Worm (Caenorhabditis elegans) whole organism, L1 larva: Measurements from ENCODE around the gene sam-10.

Experiments used
- C34B4.2 ChIP-seq: sonication (generic microtip); optimal IDR thresholded peaks from 2 replicates; lab custom pipeline; 2017; ENCODE audit warnings: mild to moderate bottlenecking, missing genetic modification characterization, missing compliant biosample characterization
- F16B12.6 ChIP-seq: fragments of 150-350 bp; optimal IDR thresholded peaks from 2 replicates; lab custom pipeline; 2014; ENCODE audit warnings: missing biosample characterization, missing genetic modification characterization
- ama-1 ChIP-seq: fragments of 150-350 bp; optimal IDR thresholded peaks from 2 replicates; lab custom pipeline; 2014
- blmp-1 ChIP-seq: fragments of 150-350 bp; optimal IDR thresholded peaks from 2 replicates; lab custom pipeline; 2014; ENCODE audit warnings: missing biosample characterization, missing genetic modification characterization
- ceh-82 ChIP-seq, 3 experiments: fragments of 150-350 bp in 1 of 3; sonication (generic microtip) in 2 of 3; optimal IDR thresholded peaks; 2 replicates each; lab custom pipeline; 2014 to 2017; ENCODE audit warnings: missing biosample characterization in 3 of 3, missing genetic modification characterization in 3 of 3
- ces-1 ChIP-seq: fragments of 150-350 bp; optimal IDR thresholded peaks from 2 replicates; lab custom pipeline; 2014; ENCODE audit warnings: missing biosample characterization, missing genetic modification reagents, missing genetic modification characterization
- dpl-1 ChIP-seq, 3 experiments: fragments of 150-350 bp in 2 of 3; sonication (generic microtip) in 1 of 3; optimal IDR thresholded peaks; 2 replicates each; lab custom pipeline; 2014 to 2017; ENCODE audit warnings: missing biosample characterization in 3 of 3, missing genetic modification characterization in 3 of 3, missing genetic modification reagents in 3 of 3
- dsc-1 ChIP-seq: sonication (generic microtip); optimal IDR thresholded peaks from 2 replicates; lab custom pipeline; 2016; ENCODE audit warnings: mild to moderate bottlenecking, missing genetic modification characterization, missing compliant biosample characterization
- efl-3 ChIP-seq: fragments of 200-800 bp; sonication (Bioruptor generic); optimal IDR thresholded peaks from 2 replicates; lab custom pipeline; 2018; ENCODE audit warnings: mild to moderate bottlenecking, missing genetic modification characterization, missing compliant biosample characterization
- egl-13 ChIP-seq: sonication (generic microtip); optimal IDR thresholded peaks from 2 replicates; lab custom pipeline; 2016; ENCODE audit warnings: missing genotype, missing genetic modification reagents, missing genetic modification characterization, missing compliant biosample characterization
- elt-2 ChIP-seq: sonication (generic microtip); optimal IDR thresholded peaks from 2 replicates; lab custom pipeline; 2016; ENCODE audit warnings: missing genetic modification characterization, mild to moderate bottlenecking, inconsistent platforms, missing compliant biosample characterization, missing genetic modification reagents
- elt-3 ChIP-seq, 6 experiments: fragments of 150-350 bp in 1 of 6; sonication (generic microtip); optimal IDR thresholded peaks; 2 replicates each; lab custom pipeline; 2017 to 2018; ENCODE audit warnings: missing biosample characterization in 6 of 6, missing genetic modification characterization in 6 of 6, inconsistent platforms in 1 of 6
- fkh-10 ChIP-seq: sonication (generic microtip); optimal IDR thresholded peaks from 2 replicates; lab custom pipeline; 2017; ENCODE audit warnings: missing biosample characterization, missing genetic modification reagents, missing genetic modification characterization
- fkh-8 ChIP-seq: sonication (generic microtip); optimal IDR thresholded peaks from 2 replicates; lab custom pipeline; 2016; ENCODE audit warnings: mild to moderate bottlenecking, missing genetic modification characterization, missing compliant biosample characterization
- fos-1 ChIP-seq: fragments of 150-350 bp; optimal IDR thresholded peaks from 2 replicates; lab custom pipeline; 2014; ENCODE audit warnings: missing biosample characterization, missing genetic modification characterization
- grh-1 ChIP-seq: fragments of 200-800 bp; sonication (Bioruptor generic); IDR thresholded peaks from 2 replicates; pipeline ENCODE4 v1.3.6; 2022; ENCODE audit warnings: missing genetic modification reagents, missing genetic modification characterization, missing compliant biosample characterization
- lin-35 ChIP-seq, 2 experiments: fragments of 150-350 bp; optimal IDR thresholded peaks; 2 replicates each; lab custom pipeline; 2014; ENCODE audit warnings: missing biosample characterization in 2 of 2, missing genetic modification characterization in 2 of 2, missing genetic modification reagents in 2 of 2
- lsy-2 ChIP-seq, 2 experiments: fragments of 150-350 bp; optimal IDR thresholded peaks; 2 replicates each; lab custom pipeline; 2014; ENCODE audit warnings: missing biosample characterization in 2 of 2, missing genetic modification characterization in 2 of 2
- mab-9 ChIP-seq: fragments of 200-800 bp; sonication (Bioruptor generic); IDR thresholded peaks from 2 replicates; pipeline ENCODE4 v1.3.6; 2022; ENCODE audit warnings: missing genetic modification reagents, missing genetic modification characterization, missing compliant biosample characterization
- mdl-1 ChIP-seq, 2 experiments: fragments of 150-350 bp; optimal IDR thresholded peaks; 2 replicates each; lab custom pipeline; 2014 to 2017; ENCODE audit warnings: missing biosample characterization in 2 of 2, missing genetic modification characterization in 2 of 2, inconsistent platforms in 1 of 2
- nhr-19 ChIP-seq: fragments of 200-800 bp; sonication (Bioruptor generic); conservative IDR thresholded peaks from 2 replicates; pipeline ENCODE4 v1.3.6; 2022; ENCODE audit warnings: missing genetic modification characterization, missing compliant biosample characterization
- nhr-20 ChIP-seq: sonication (generic microtip); optimal IDR thresholded peaks from 2 replicates; lab custom pipeline; 2016; ENCODE audit warnings: mild to moderate bottlenecking, missing genetic modification characterization, missing compliant biosample characterization
- nhr-237 ChIP-seq: fragments of 150-350 bp; optimal IDR thresholded peaks from 2 replicates; lab custom pipeline; 2014; ENCODE audit warnings: missing biosample characterization, missing genetic modification characterization
- nhr-47 ChIP-seq: sonication (generic microtip); optimal IDR thresholded peaks from 2 replicates; lab custom pipeline; 2016; ENCODE audit warnings: mild to moderate bottlenecking, missing genetic modification characterization, moderate library complexity, missing compliant biosample characterization
- nhr-71 ChIP-seq: sonication (generic microtip); optimal IDR thresholded peaks from 2 replicates; lab custom pipeline; 2016; ENCODE audit warnings: mild to moderate bottlenecking, missing genetic modification characterization, moderate library complexity, missing compliant biosample characterization
- nhr-77 ChIP-seq: fragments of 150-350 bp; optimal IDR thresholded peaks from 2 replicates; lab custom pipeline; 2014; ENCODE audit warnings: missing biosample characterization, missing genetic modification characterization
- nhr-85 ChIP-seq: sonication (generic microtip); peaks from one replicate; lab custom pipeline; 2016; ENCODE audit warnings: missing genetic modification characterization, inconsistent platforms, missing compliant biosample characterization
- nhr-90 ChIP-seq: sonication (generic microtip); optimal IDR thresholded peaks from 2 replicates; lab custom pipeline; 2016; ENCODE audit warnings: mild to moderate bottlenecking, missing genetic modification characterization, missing compliant biosample characterization; ENCODE audit not compliant: poor library complexity
- pag-3 ChIP-seq: sonication (generic microtip); optimal IDR thresholded peaks from 2 replicates; lab custom pipeline; 2017; ENCODE audit warnings: missing genetic modification characterization, mild to moderate bottlenecking, missing compliant biosample characterization, antibody characterized with exemption, borderline replicate concordance; ENCODE audit not compliant: insufficient read depth
- pqm-1 ChIP-seq: sonication (generic microtip); optimal IDR thresholded peaks from 3 replicates; lab custom pipeline; 2017; ENCODE audit warnings: missing biosample characterization, missing genetic modification characterization
- skn-1 ChIP-seq: fragments of 150-350 bp; optimal IDR thresholded peaks from 2 replicates; lab custom pipeline; 2014; ENCODE audit warnings: missing biosample characterization, missing genetic modification characterization
- snpc-4 ChIP-seq: fragments of 150-350 bp; optimal IDR thresholded peaks from 2 replicates; lab custom pipeline; 2014; ENCODE audit warnings: missing biosample characterization, missing genetic modification characterization
- snu-23 ChIP-seq: sonication (generic microtip); optimal IDR thresholded peaks from 2 replicates; lab custom pipeline; 2016; ENCODE audit warnings: missing genetic modification characterization, missing compliant biosample characterization
- sox-4 ChIP-seq: sonication (generic microtip); optimal IDR thresholded peaks from 2 replicates; lab custom pipeline; 2016; ENCODE audit warnings: missing genetic modification characterization, missing compliant biosample characterization
- tlp-1 ChIP-seq: fragments of 150-350 bp; optimal IDR thresholded peaks from 2 replicates; lab custom pipeline; 2014; ENCODE audit warnings: missing biosample characterization, missing genetic modification characterization
- unc-130 ChIP-seq: fragments of 150-350 bp; optimal IDR thresholded peaks from 2 replicates; lab custom pipeline; 2017; ENCODE audit warnings: missing biosample characterization, missing genetic modification characterization, inconsistent platforms
- unc-62 ChIP-seq: fragments of 150-350 bp; optimal IDR thresholded peaks from 2 replicates; lab custom pipeline; 2014; ENCODE audit warnings: missing biosample characterization, missing genetic modification reagents, missing genetic modification characterization
- vab-15 ChIP-seq: sonication (generic microtip); optimal IDR thresholded peaks from 2 replicates; lab custom pipeline; 2017; ENCODE audit warnings: missing genotype, mild to moderate bottlenecking, missing genetic modification characterization, missing compliant biosample characterization
- ztf-11 ChIP-seq, 2 experiments: sonication (generic microtip); optimal IDR thresholded peaks; 2 replicates each; lab custom pipeline; 2016 to 2017; ENCODE audit warnings: missing genetic modification characterization in 2 of 2, missing biosample characterization in 1 of 2, missing compliant biosample characterization in 1 of 2

The sam-10 gene

DNA sequence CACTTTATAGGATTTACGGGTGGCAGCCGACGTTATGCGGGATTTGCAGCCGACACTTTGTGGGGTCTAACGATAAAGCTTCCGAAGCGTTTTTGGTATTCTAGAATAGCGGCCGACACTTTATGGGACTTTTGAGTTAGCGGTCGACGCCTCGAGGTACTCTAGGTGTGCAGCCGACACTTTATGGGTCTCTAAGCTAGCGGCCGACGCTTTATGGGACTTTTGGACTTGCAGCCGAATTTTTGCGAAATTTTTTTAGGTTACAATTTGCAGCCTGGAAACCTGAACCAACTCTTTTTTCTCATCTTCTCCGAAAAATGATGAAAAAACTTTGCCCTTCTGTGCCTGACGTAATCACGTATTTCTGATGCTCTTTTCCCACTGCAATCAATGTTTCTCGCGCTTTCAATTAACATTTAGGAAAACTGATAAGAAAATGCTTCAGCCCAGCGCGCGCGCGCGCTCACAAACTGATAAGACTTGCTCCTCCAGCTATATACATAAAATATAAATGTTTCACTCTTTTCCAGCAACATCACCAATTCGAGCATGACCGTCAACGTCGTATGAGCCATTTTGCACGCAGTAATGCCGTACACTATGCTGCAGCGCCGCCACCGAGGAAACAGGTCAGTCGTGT is 31.0 kb downstream of the sam-10 start (continued):
- TF ChIP-seq pag-3 = no peak
- TF ChIP-seq F16B12.6 (tag; lab: Kevin White, UChicago) = no peak
- no peak for TF ChIP-seq nhr-90 (tag; lab: Kevin White, UChicago)
- TF ChIP-seq vab-15 (tag; lab: Kevin White, UChicago) = no peak
- TF ChIP-seq unc-62 (GFP tag; lab: Kevin White, UChicago) = no peak
- TF ChIP-seq skn-1 = no peak
- no peak for TF ChIP-seq ama-1
- TF ChIP-seq C34B4.2 (tag; lab: Kevin White, UChicago) = no peak
- no peak for TF ChIP-seq nhr-85
- TF ChIP-seq ceh-82 (tag; optimal IDR thresholded peaks at IDR 0.05; lab: Kevin White, UChicago) = no peak
- no peak for TF ChIP-seq fkh-10 (GFP tag; lab: Kevin White, UChicago)
- TF ChIP-seq sox-4 (tag; lab: Kevin White, UChicago) = no peak
- TF ChIP-seq snpc-4 (tag; lab: Kevin White, UChicago) = no peak
- peak; percentile 89 for TF ChIP-seq elt-2 (tag; lab: Kevin White, UChicago)

DNA sequence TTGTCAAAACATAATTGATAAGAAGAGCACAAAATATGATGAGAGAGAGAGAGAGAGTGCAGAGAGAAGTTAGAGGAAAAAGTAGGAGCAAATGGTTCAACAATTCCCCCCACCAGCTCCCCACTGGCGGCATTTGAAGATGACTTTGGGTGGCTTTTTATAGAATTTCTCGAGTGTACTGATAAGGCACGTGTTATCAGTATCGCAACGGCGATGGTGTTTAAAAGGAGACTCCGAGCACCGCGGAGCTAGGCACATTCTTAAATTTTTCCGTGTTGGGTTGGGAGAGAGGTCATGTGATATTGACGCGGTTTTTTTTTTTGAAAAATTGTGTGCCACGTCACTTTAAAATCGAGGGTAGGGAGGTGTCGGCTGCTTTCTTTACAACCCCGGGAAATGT is 31.8 kb downstream of the sam-10 start:
- TF ChIP-seq nhr-47 (tag; lab: Kevin White, UChicago) (no peak), nhr-20 (tag; lab: Kevin White, UChicago) (peak; percentile 14), mdl-1 (tag; optimal IDR thresholded peaks at IDR 0.05; lab: Kevin White, UChicago) (peak in 1 of 2 experiments; percentile 46), tlp-1 (tag; lab: Kevin White, UChicago) (peak; percentile 18), lin-35 (GFP tag; optimal IDR thresholded peaks at IDR 0.05; lab: Kevin White, UChicago) (peak in 1 of 2 experiments; percentile 52), snpc-4 (tag; lab: Kevin White, UChicago) (peak; percentile 33), elt-2 (tag; lab: Kevin White, UChicago) (peak; percentile 99), pqm-1 (tag; lab: Kevin White, UChicago) (peak; percentile 23), lsy-2 (tag; optimal IDR thresholded peaks at IDR 0.05; lab: Kevin White, UChicago) (peak in 1 of 2 experiments; percentile 21), nhr-90 (tag; lab: Kevin White, UChicago) (peak; percentile 62), nhr-71 (peak; percentile 33), nhr-77 (tag; lab: Kevin White, UChicago) (no peak), unc-130 (tag; lab: Kevin White, UChicago) (no peak)

DNA sequence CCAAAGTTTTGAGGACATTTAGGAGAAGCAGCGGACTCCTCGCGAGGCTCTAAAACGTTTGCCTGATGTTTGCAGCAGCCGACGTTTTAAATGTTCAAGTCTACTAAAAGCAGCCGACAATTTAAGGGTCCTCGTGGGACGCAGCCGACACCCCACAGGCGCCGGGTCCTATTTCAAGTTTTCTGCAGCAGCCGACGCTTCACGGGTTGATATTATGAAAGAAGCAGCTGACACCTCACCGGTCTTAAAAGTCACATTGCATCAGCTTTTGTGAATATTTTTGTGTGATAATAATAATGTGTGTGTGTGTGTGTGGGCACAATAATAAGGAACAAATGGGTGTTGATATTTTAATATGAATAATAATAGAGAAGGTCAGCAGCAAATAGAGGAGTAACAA is 32.4 kb downstream of the sam-10 start:
- no peak for TF ChIP-seq grh-1 (GFP tag; lab: Robert Waterston, UW)
- peak; percentile 36 for TF ChIP-seq snpc-4 (tag; lab: Kevin White, UChicago)

DNA sequence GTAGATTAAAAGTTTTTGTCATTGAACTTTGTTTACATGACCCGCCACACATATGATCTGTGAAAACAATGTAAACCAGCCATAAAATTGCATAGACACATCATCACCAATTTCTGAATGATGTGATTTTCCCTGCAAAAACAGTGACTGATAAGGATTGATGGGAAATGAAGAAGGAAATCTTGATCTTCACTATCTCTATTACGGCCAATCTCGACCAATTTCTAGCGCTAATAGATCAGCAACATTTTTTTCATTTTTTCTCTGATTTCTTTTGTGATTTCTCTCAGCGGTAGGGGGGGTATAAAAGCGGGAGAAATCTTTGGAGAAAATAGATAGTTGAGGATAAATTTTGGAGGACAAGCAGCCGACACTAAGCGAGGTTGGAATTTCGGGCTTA is 33.0 kb downstream of the sam-10 start:
- TF ChIP-seq nhr-71 (peak; percentile 3), blmp-1 (tag; lab: Kevin White, UChicago) (peak; percentile 86), elt-2 (tag; lab: Kevin White, UChicago) (no peak), snpc-4 (tag; lab: Kevin White, UChicago) (peak; percentile 22), ama-1 (no peak), egl-13 (no peak), nhr-85 (peak; percentile 83), elt-3 (tag; optimal IDR thresholded peaks at IDR 0.05; lab: Kevin White, UChicago) (peak in 2 of 6 experiments; percentile 11 to 83), tlp-1 (tag; lab: Kevin White, UChicago) (no peak)

DNA sequence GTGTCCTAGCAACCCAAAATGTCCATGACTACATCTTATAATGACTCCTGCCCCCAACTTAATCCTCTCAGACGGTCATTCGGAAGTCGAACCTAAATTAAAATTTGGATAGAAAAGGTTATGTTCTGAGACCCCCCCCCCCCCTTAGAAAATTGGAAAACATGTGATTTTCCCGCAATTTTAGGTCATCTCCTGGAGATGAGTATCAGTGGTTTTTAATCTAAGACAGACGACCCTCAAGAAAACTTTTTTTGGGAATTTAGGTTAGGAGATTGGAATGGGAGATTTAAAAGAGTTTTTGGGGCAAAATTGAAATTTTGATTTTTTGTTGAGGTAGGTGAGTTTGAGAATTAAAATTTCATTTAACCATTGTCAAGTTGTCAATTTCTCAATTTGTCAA is 36.8 kb downstream of the sam-10 start:
- TF ChIP-seq efl-3 (GFP tag; lab: Kevin White, UChicago) (no peak), nhr-85 (peak; percentile 40), blmp-1 (tag; lab: Kevin White, UChicago) (peak; percentile 42)

DNA sequence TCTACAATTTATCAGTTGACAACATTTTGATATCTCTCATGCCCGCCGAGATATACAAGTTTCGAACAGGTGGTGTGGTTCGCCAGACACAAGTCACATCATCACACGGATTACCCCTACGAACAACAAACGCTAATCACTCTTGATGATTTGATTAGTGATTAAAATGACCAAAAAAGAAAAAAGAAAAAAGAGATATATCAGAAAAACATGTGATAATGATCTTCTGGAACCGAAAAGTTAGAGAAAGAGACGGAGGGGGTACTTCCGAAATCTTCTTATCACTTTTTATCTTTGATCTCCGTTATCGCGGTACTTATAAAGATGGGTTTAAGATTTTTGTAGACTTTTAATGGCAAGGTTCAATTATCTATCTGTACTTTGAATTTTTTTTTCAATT is 37.4 kb downstream of the sam-10 start:
- TF ChIP-seq snu-23 (peak; percentile 42), unc-62 (GFP tag; lab: Kevin White, UChicago) (no peak), fkh-8 (tag; lab: Kevin White, UChicago) (no peak), ztf-11 (tag; optimal IDR thresholded peaks at IDR 0.05; lab: Kevin White, UChicago) (no peak), C34B4.2 (tag; lab: Kevin White, UChicago) (no peak), ces-1 (GFP tag; lab: Kevin White, UChicago) (no peak), nhr-20 (tag; lab: Kevin White, UChicago) (peak; percentile 66), blmp-1 (tag; lab: Kevin White, UChicago) (peak; percentile 78), grh-1 (GFP tag; lab: Robert Waterston, UW) (peak; percentile 69), nhr-19 (GFP tag; lab: Robert Waterston, UW) (peak; percentile 39), sox-4 (tag; lab: Kevin White, UChicago) (no peak), skn-1 (no peak), tlp-1 (tag; lab: Kevin White, UChicago) (no peak), fos-1 (tag; lab: Kevin White, UChicago) (peak; percentile 2), mab-9 (GFP tag; lab: Robert Waterston, UW) (no peak), nhr-237 (tag; lab: Kevin White, UChicago) (no peak), dpl-1 (GFP tag; optimal IDR thresholded peaks at IDR 0.05; lab: Kevin White, UChicago) (peak in 1 of 3 experiments; percentile 31), nhr-71 (peak; percentile 69), elt-2 (tag; lab: Kevin White, UChicago) (no peak), dsc-1 (tag; lab: Kevin White, UChicago) (peak; percentile 56)
